Worm (Caenorhabditis elegans): ENCODE data around the gene nekl-3.

Gene nekl-3

DNA sequence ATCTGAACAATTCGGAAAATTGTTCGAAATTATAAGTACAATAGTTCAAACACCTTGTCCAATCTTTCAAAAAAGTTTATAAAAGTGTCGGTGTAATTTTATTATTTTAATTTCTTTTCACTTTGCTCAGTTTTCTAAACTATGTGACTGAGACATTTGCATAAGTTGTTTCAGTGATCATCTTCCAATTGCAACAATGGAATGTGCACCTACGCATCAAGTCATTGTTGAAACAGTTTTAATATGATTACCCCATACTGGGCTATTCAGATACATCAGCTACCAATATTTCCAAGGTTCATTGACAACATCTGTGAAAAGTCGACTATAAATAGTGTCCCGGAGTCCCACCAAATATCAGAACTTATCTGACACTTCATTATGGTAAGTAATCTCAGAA, 34.2 kb downstream of the nekl-3 start, which contains the start of gene nspc-13:
Gene nspc-13, plus strand, starts transcription at position 301 of the 400 bp plus-strand sequence.
- no peak for TF ChIP-seq mxl-2 (GFP tag; conservative IDR thresholded peaks at IDR 0.05)
- no peak for TF ChIP-seq nhr-48 (tag; optimal IDR thresholded peaks at IDR 0.05)
- peak in 1 of 2 experiments; percentile 12 for TF ChIP-seq unc-62 (GFP tag; optimal IDR thresholded peaks at IDR 0.05 in 1 of 2)
- TF ChIP-seq unc-62 (tag; optimal IDR thresholded peaks at IDR 0.05), result no peak

ce11 chrX:12356581-12356980, 34.7 kb downstream of the nekl-3 start, which contains the start of gene nspc-12:
TSS of gene nspc-12 (minus strand) at chrX:12356681.
- TF ChIP-seq arid-1 (GFP tag; conservative IDR thresholded peaks at IDR 0.05) (no peak), nhr-111 (GFP tag; optimal IDR thresholded peaks at IDR 0.05) (no peak), nhr-6 (tag; optimal IDR thresholded peaks at IDR 0.05) (no peak), php-3 (GFP tag; IDR thresholded peaks at IDR 0.05) (no peak), unc-62 (GFP tag; optimal IDR thresholded peaks at IDR 0.05 in 1 of 2) (no peak), unc-62 (tag; optimal IDR thresholded peaks at IDR 0.05) (no peak), dmd-8 (GFP tag; IDR thresholded peaks at IDR 0.05) (no peak), lin-1 (GFP tag; IDR thresholded peaks at IDR 0.05) (no peak), mep-1 (tag; optimal IDR thresholded peaks at IDR 0.05) (no peak), ceh-82 (tag; optimal IDR thresholded peaks at IDR 0.05) (no peak), aly-2 (tag; optimal IDR thresholded peaks at IDR 0.05) (no peak), egl-27 (tag; optimal IDR thresholded peaks at IDR 0.05) (no peak), hmg-1.1 (GFP tag; IDR thresholded peaks at IDR 0.05) (no peak)

DNA sequence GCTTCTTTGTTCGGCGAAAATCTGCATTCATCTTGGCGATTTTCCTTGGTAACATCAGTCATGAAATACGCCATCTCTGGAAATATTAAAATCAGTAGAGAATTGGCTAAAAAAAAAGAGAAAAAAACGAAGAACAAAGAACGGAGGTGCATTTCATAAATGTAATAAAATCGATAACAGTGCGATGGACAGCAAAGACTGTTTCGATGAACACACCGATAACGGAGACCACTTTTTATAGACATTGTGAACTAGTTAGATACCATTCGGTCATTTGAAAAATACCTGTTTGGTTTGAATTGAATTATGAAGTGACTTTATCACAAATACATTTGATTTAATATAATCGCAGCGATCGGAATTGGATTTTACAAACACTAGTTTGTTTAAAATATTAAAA, 38.4 kb downstream of the nekl-3 start, which contains the start of gene F42F12.4:
Gene F42F12.4, minus strand, starts transcription at position 76 of the 400 bp plus-strand sequence.
- TF ChIP-seq zip-11 (GFP tag; IDR thresholded peaks at IDR 0.05) (no peak), zip-2 (tag; optimal IDR thresholded peaks at IDR 0.05) (no peak), skn-1 (tag; optimal IDR thresholded peaks at IDR 0.05) (no peak), duxl-1 (tag; optimal IDR thresholded peaks at IDR 0.05; ENCODE audit: poor library complexity) (no peak), rbr-2 (tag; optimal IDR thresholded peaks at IDR 0.05) (no peak), ceh-32 (tag; optimal IDR thresholded peaks at IDR 0.05; ENCODE audit: poor library complexity) (no peak), F26F4.8 (GFP tag; conservative IDR thresholded peaks at IDR 0.05) (no peak), egl-43 (GFP tag; IDR thresholded peaks at IDR 0.05) (no peak), hif-1 (tag; optimal IDR thresholded peaks at IDR 0.05) (no peak), dve-1 (tag; optimal IDR thresholded peaks at IDR 0.05; ENCODE audit: insufficient read depth) (peak; percentile 26), unc-130 (GFP tag; optimal IDR thresholded peaks at IDR 0.05) (no peak), snpc-1.2 (GFP tag; IDR thresholded peaks at IDR 0.05) (no peak), R02D3.7 (tag; optimal IDR thresholded peaks at IDR 0.05) (no peak), nhr-11 (tag; optimal IDR thresholded peaks at IDR 0.05) (no peak), unc-62 (GFP tag; optimal IDR thresholded peaks at IDR 0.05 in 1 of 2) (peak in 1 of 2 experiments; percentile 12), unc-62 (tag; optimal IDR thresholded peaks at IDR 0.05) (no peak), pqm-1 (tag; optimal IDR thresholded peaks at IDR 0.05) (peak; percentile 46), madf-5 (GFP tag; IDR thresholded peaks at IDR 0.05) (no peak), saeg-2 (GFP tag; IDR thresholded peaks at IDR 0.05) (no peak), daf-12 (tag; optimal IDR thresholded peaks at IDR 0.05) (no peak), ceh-44 (GFP tag; IDR thresholded peaks at IDR 0.05) (no peak), egl-27 (tag; optimal IDR thresholded peaks at IDR 0.05) (no peak), snpc-4 (tag; optimal IDR thresholded peaks at IDR 0.05) (no peak), nhr-6 (tag; optimal IDR thresholded peaks at IDR 0.05) (no peak), php-3 (GFP tag; IDR thresholded peaks at IDR 0.05) (peak; percentile 15; the same call in 1 of the 2 replicates), ceh-82 (tag; optimal IDR thresholded peaks at IDR 0.05) (no peak), lin-1 (GFP tag; IDR thresholded peaks at IDR 0.05) (no peak), aha-1 (tag) (no peak), mes-2 (tag; optimal IDR thresholded peaks at IDR 0.05; ENCODE audit: poor library complexity, severe bottlenecking) (no peak), daf-16 (GFP tag; optimal IDR thresholded peaks at IDR 0.05) (no peak), daf-16 (tag; optimal IDR thresholded peaks at IDR 0.05) (peak; percentile 22), F44E2.7 (GFP tag; IDR thresholded peaks at IDR 0.05) (no peak), hmg-1.1 (GFP tag; IDR thresholded peaks at IDR 0.05) (no peak), sdz-12 (GFP tag; optimal IDR thresholded peaks at IDR 0.05) (no peak), Y48G9A.11 (GFP tag; IDR thresholded peaks at IDR 0.05) (no peak), ztf-7 (tag; optimal IDR thresholded peaks at IDR 0.05) (no peak), hlh-11 (tag; optimal IDR thresholded peaks at IDR 0.05) (peak; percentile 0), ceh-28 (tag; optimal IDR thresholded peaks at IDR 0.05) (peak; percentile 7), nhr-28 (tag; optimal IDR thresholded peaks at IDR 0.05) (peak; percentile 51), fos-1 (tag; optimal IDR thresholded peaks at IDR 0.05) (no peak), lsy-2 (tag; optimal IDR thresholded peaks at IDR 0.05) (no peak)

All from whole organism, L4 larva.